Fruit fly (Drosophila melanogaster) whole organism, embryonic: ENCODE results near the gene CG12998.

ENCODE experiments used
- Aef1 ChIP-seq: fragments of 200-800 bp; sonication (Bioruptor generic); IDR thresholded peaks from 3 replicates; pipeline ENCODE4 v1.3.6; 2022; ENCODE audit warnings: missing biosample characterization, missing genetic modification characterization
- Blimp-1 ChIP-seq: fragments of 200-800 bp; sonication (Bioruptor generic); optimal IDR thresholded peaks from 3 replicates; lab custom pipeline; 2018; ENCODE audit warnings: missing biosample characterization, missing genetic modification characterization, mild to moderate bottlenecking, moderate library complexity, missing genetic modification reagents
- CG10267 ChIP-seq: fragments of 200-800 bp; sonication (Bioruptor generic); optimal IDR thresholded peaks from 2 replicates; lab custom pipeline; 2018; ENCODE audit warnings: missing biosample characterization, mild to moderate bottlenecking, missing genetic modification characterization, moderate library complexity
- CG11093 ChIP-seq: fragments of 200-800 bp; sonication (Bioruptor generic); IDR thresholded peaks from 3 replicates; pipeline ENCODE4 v1.3.6; 2022; ENCODE audit warnings: missing biosample characterization, missing genetic modification characterization
- CG12071 ChIP-seq: fragments of 200-800 bp; sonication (Bioruptor generic); optimal IDR thresholded peaks from 3 replicates; lab custom pipeline; 2018; ENCODE audit warnings: missing biosample characterization, mild to moderate bottlenecking, missing genetic modification characterization
- CG13296 ChIP-seq: fragments of 200-800 bp; sonication (Bioruptor generic); optimal IDR thresholded peaks from 3 replicates; lab custom pipeline; 2018; ENCODE audit warnings: missing biosample characterization, mild to moderate bottlenecking, missing genetic modification characterization
- CG14441 ChIP-seq: fragments of 200-800 bp; sonication (Bioruptor generic); IDR thresholded peaks from 2 replicates; pipeline ENCODE4 v1.3.6; 2022; ENCODE audit warnings: missing biosample characterization, missing genetic modification characterization
- CG14710 ChIP-seq: fragments of 200-800 bp; sonication (Bioruptor generic); optimal IDR thresholded peaks from 3 replicates; lab custom pipeline; 2019; ENCODE audit warnings: missing biosample characterization, mild to moderate bottlenecking, missing genetic modification characterization, moderate library complexity
- CG16813 ChIP-seq: fragments of 200-800 bp; sonication (Bioruptor generic); IDR thresholded peaks from 3 replicates; pipeline ENCODE4 v1.3.6; 2022; ENCODE audit warnings: missing biosample characterization, missing genetic modification characterization; ENCODE audit not compliant: partially characterized antibody
- CG17568 ChIP-seq: fragments of 200-800 bp; sonication (Bioruptor generic); optimal IDR thresholded peaks from 2 replicates; lab custom pipeline; 2018; ENCODE audit warnings: missing biosample characterization, mild to moderate bottlenecking, missing genetic modification characterization, moderate library complexity
- CG18476 ChIP-seq: fragments of 200-800 bp; sonication (Bioruptor generic); optimal IDR thresholded peaks from 2 replicates; lab custom pipeline; 2016; ENCODE audit warnings: missing biosample characterization, mild to moderate bottlenecking, missing genetic modification characterization
- CG30020 ChIP-seq: fragments of 200-800 bp; optimal IDR thresholded peaks from 2 replicates; lab custom pipeline; 2019; ENCODE audit warnings: missing biosample characterization, mild to moderate bottlenecking, missing genetic modification characterization, moderate library complexity
- CG3995 ChIP-seq: fragments of 200-800 bp; sonication (Bioruptor generic); optimal IDR thresholded peaks from 3 replicates; lab custom pipeline; 2016; ENCODE audit warnings: missing biosample characterization, missing genetic modification characterization
- CG4617 ChIP-seq: fragments of 200-800 bp; sonication (Bioruptor generic); optimal IDR thresholded peaks from 3 replicates; lab custom pipeline; 2016; ENCODE audit warnings: missing biosample characterization, missing genetic modification characterization, borderline replicate concordance
- CG7372 ChIP-seq: fragments of 200-800 bp; sonication (Bioruptor generic); IDR thresholded peaks from 2 replicates; pipeline ENCODE4 v1.3.6; 2022; ENCODE audit warnings: missing biosample characterization, missing genetic modification characterization
- CG8089 ChIP-seq: fragments of 200-800 bp; sonication (Bioruptor generic); optimal IDR thresholded peaks from 3 replicates; lab custom pipeline; 2016; ENCODE audit warnings: missing biosample characterization, missing genetic modification characterization
- CG9797 ChIP-seq: fragments of 200-800 bp; sonication (Bioruptor generic); optimal IDR thresholded peaks from 3 replicates; lab custom pipeline; 2018; ENCODE audit warnings: missing biosample characterization, mild to moderate bottlenecking, missing genetic modification characterization
- CG9876 ChIP-seq: fragments of 200-800 bp; sonication (Bioruptor generic); optimal IDR thresholded peaks from 2 replicates; lab custom pipeline; 2016; ENCODE audit warnings: missing biosample characterization, missing genetic modification characterization
- Dbx ChIP-seq: fragments of 200-800 bp; sonication (Bioruptor generic); IDR thresholded peaks from 3 replicates; pipeline ENCODE4 v1.3.6; 2022; ENCODE audit warnings: missing biosample characterization, missing genetic modification characterization
- Dek ChIP-seq: fragments of 200-800 bp; sonication (Bioruptor generic); optimal IDR thresholded peaks from 3 replicates; lab custom pipeline; 2019; ENCODE audit warnings: missing biosample characterization, mild to moderate bottlenecking, missing genetic modification characterization, moderate library complexity
- Doc3 ChIP-seq: fragments of 200-800 bp; sonication (Bioruptor generic); IDR thresholded peaks from 3 replicates; pipeline ENCODE4 v1.3.6; 2022; ENCODE audit warnings: missing biosample characterization, missing genetic modification characterization; ENCODE audit not compliant: partially characterized antibody
- Fer1 ChIP-seq: fragments of 200-800 bp; sonication (Bioruptor generic); optimal IDR thresholded peaks from 2 replicates; lab custom pipeline; 2017; ENCODE audit warnings: missing biosample characterization, mild to moderate bottlenecking, missing genetic modification characterization
- HLH3B ChIP-seq: fragments of 200-800 bp; sonication (Bioruptor generic); IDR thresholded peaks from 2 replicates; pipeline ENCODE4 v1.3.6; 2022; ENCODE audit warnings: missing biosample characterization, missing genetic modification characterization
- HLHmδ ChIP-seq: fragments of 200-800 bp; sonication (Bioruptor generic); optimal IDR thresholded peaks from 2 replicates; lab custom pipeline; 2018; ENCODE audit warnings: missing biosample characterization, mild to moderate bottlenecking, missing genetic modification characterization, moderate library complexity
- HmgD ChIP-seq: fragments of 200-800 bp; sonication (Bioruptor generic); optimal IDR thresholded peaks from 3 replicates; lab custom pipeline; 2016; ENCODE audit warnings: missing biosample characterization, missing genetic modification characterization
- Hr51 ChIP-seq, 2 experiments: fragments of 200-800 bp; sonication (Bioruptor generic); optimal IDR thresholded peaks; 2 replicates in 1 of 2; 3 replicates in 1 of 2; lab custom pipeline; 2016 to 2018; ENCODE audit warnings: missing biosample characterization in 2 of 2, missing genetic modification characterization in 2 of 2, mild to moderate bottlenecking in 1 of 2, moderate library complexity in 1 of 2
- Jarid2 ChIP-seq: fragments of 200-800 bp; sonication (Bioruptor generic); optimal IDR thresholded peaks from 3 replicates; lab custom pipeline; 2017; ENCODE audit warnings: mild to moderate bottlenecking, missing biosample characterization, missing genetic modification reagents, missing genetic modification characterization
- Mes4 ChIP-seq: fragments of 200-800 bp; sonication (Bioruptor generic); optimal IDR thresholded peaks from 2 replicates; lab custom pipeline; 2016; ENCODE audit warnings: missing biosample characterization, missing genetic modification characterization
- Tbp ChIP-seq: fragments of >200 bp; optimal IDR thresholded peaks from 2 replicates; lab custom pipeline; 2018; ENCODE audit warnings: missing biosample characterization, missing genetic modification characterization
- ase ChIP-seq: fragments of 200-800 bp; sonication (Bioruptor generic); IDR thresholded peaks from 3 replicates; pipeline ENCODE4 v1.3.6; 2022; ENCODE audit warnings: missing biosample characterization, missing genetic modification characterization
- bcd ChIP-seq: fragments of 200-800 bp; sonication (Bioruptor generic); optimal IDR thresholded peaks from 2 replicates; lab custom pipeline; 2017; ENCODE audit warnings: missing biosample characterization, mild to moderate bottlenecking, missing genetic modification characterization
- croc ChIP-seq: fragments of 200-800 bp; sonication (Bioruptor generic); conservative IDR thresholded peaks from 3 replicates; pipeline ENCODE4 v1.3.6; 2022; ENCODE audit warnings: missing biosample characterization, missing genetic modification characterization
- dpn ChIP-seq, 2 experiments: fragments of 200-800 bp; sonication (Bioruptor generic); optimal IDR thresholded peaks; 3 replicates each; lab custom pipeline; 2016; ENCODE audit warnings: missing biosample characterization in 2 of 2, missing genetic modification characterization in 2 of 2
- fd64A ChIP-seq: fragments of 200-800 bp; sonication (Bioruptor generic); optimal IDR thresholded peaks from 3 replicates; lab custom pipeline; 2018; ENCODE audit warnings: missing biosample characterization, mild to moderate bottlenecking, missing genetic modification characterization
- gcm2 ChIP-seq: fragments of 200-800 bp; sonication (Bioruptor generic); optimal IDR thresholded peaks from 2 replicates; lab custom pipeline; 2016; ENCODE audit warnings: missing biosample characterization, missing genetic modification characterization
- hth ChIP-seq: fragments of >200 bp; optimal IDR thresholded peaks from 2 replicates; lab custom pipeline; 2017; ENCODE audit warnings: inconsistent platforms
- knrl ChIP-seq: fragments of 200-800 bp; sonication (Bioruptor generic); IDR thresholded peaks from 3 replicates; pipeline ENCODE4 v1.3.6; 2022; ENCODE audit warnings: missing biosample characterization, missing genetic modification characterization; ENCODE audit not compliant: partially characterized antibody
- mirr ChIP-seq: fragments of 200-800 bp; sonication (Bioruptor generic); optimal IDR thresholded peaks from 3 replicates; lab custom pipeline; 2018; ENCODE audit warnings: missing biosample characterization, mild to moderate bottlenecking, missing genetic modification characterization
- nmo ChIP-seq: fragments of 200-800 bp; sonication (Bioruptor generic); optimal IDR thresholded peaks from 2 replicates; lab custom pipeline; 2018; ENCODE audit warnings: missing biosample characterization, mild to moderate bottlenecking, missing genetic modification characterization, moderate library complexity
- pb ChIP-seq: fragments of 200-800 bp; sonication (Bioruptor generic); optimal IDR thresholded peaks from 3 replicates; lab custom pipeline; 2016; ENCODE audit warnings: missing biosample characterization, missing genetic modification characterization
- pfk ChIP-seq: fragments of 200-800 bp; sonication (Bioruptor generic); optimal IDR thresholded peaks from 2 replicates; lab custom pipeline; 2018; ENCODE audit warnings: missing biosample characterization, mild to moderate bottlenecking, missing genetic modification characterization, moderate library complexity
- phol ChIP-seq: fragments of 200-800 bp; sonication (Bioruptor generic); optimal IDR thresholded peaks from 3 replicates; lab custom pipeline; 2018; ENCODE audit warnings: missing biosample characterization, mild to moderate bottlenecking, missing genetic modification characterization, moderate library complexity
- pnt ChIP-seq: fragments of 200-800 bp; sonication (Bioruptor generic); optimal IDR thresholded peaks from 3 replicates; lab custom pipeline; 2016; ENCODE audit warnings: missing biosample characterization, missing genetic modification characterization
- prd ChIP-seq, 3 experiments: fragments of >200 bp in 2 of 3; fragments of 200-800 bp in 1 of 3; sonication (Bioruptor generic) in 1 of 3; optimal IDR thresholded peaks in 2 of 3; IDR thresholded peaks in 1 of 3; 2 replicates in 2 of 3; 3 replicates in 1 of 3; pipeline versions ENCODE4 v1.3.6 to Lab custom; 2017 to 2022; ENCODE audit warnings: missing biosample characterization in 1 of 3, missing genetic modification characterization in 1 of 3
- sens ChIP-seq: fragments of 200-800 bp; sonication (Bioruptor generic); peaks from one replicate; lab custom pipeline; 2016; ENCODE audit warnings: missing biosample characterization, missing genetic modification characterization
- slou ChIP-seq: fragments of 200-800 bp; sonication (Bioruptor generic); optimal IDR thresholded peaks from 3 replicates; lab custom pipeline; 2016; ENCODE audit warnings: missing biosample characterization, missing genetic modification characterization
- so ChIP-seq: fragments of 200-800 bp; sonication (Bioruptor generic); IDR thresholded peaks from 3 replicates; pipeline ENCODE4 v1.3.6; 2022; ENCODE audit warnings: missing biosample characterization, missing genetic modification characterization
- sob ChIP-seq: fragments of 200-800 bp; sonication (Bioruptor generic); IDR thresholded peaks from 2 replicates; pipeline ENCODE4 v1.3.6; 2022; ENCODE audit warnings: missing biosample characterization, missing genetic modification characterization
- tgo ChIP-seq: fragments of 200-800 bp; sonication (Bioruptor generic); IDR thresholded peaks from 3 replicates; pipeline ENCODE4 v1.3.6; 2022; ENCODE audit warnings: missing biosample characterization, missing genetic modification characterization
- yki ChIP-seq: fragments of >200 bp; optimal IDR thresholded peaks from 3 replicates; lab custom pipeline; 2018
- z ChIP-seq: fragments of 200-800 bp; sonication (Bioruptor generic); IDR thresholded peaks from 3 replicates; pipeline ENCODE4 v1.3.6; 2022; ENCODE audit warnings: missing biosample characterization, missing genetic modification characterization

CG12998 gene

DNA sequence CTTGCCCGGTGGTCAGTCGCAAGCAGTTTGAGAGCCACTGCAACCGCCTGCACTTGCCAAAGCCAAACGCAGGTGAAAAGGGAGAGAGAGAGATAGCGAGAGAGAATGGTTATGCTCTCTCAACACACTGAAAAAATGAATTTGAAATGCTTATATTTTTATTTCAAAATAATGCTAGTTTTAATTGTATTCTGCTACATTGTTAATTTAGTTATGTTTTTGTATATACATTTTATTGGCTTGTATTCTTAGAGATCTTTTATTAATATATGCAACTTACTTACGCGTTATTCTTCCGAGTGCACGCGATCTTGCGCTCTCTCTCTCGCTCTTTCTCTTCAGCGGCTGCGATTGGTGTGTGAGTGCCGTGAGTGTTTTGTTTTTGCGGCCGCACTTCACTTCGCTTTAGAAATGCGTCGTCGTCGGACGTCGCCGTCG is 40.0 kb upstream of the CG12998 start (continued):
- TF ChIP-seq CG30020 (tag; lab: Kevin White, UChicago) (peak; percentile 86), CG10267 (tag; lab: Kevin White, UChicago) (peak; percentile 96), HmgD (GFP tag; lab: Kevin White, UChicago) (no peak), Dek (tag; lab: Kevin White, UChicago) (no peak), CG14710 (tag; lab: Kevin White, UChicago) (peak; percentile 98), Doc3 (GFP tag; lab: Robert Waterston, UW) (0 out of 3 replicates have a peak, but pooled peaks have one; percentile 17), pb (GFP tag; lab: Kevin White, UChicago) (peak; percentile 94), CG9876 (GFP tag; lab: Kevin White, UChicago) (no peak), hth (no peak), HLH3B (peak; percentile 99), CG18476 (GFP tag; lab: Kevin White, UChicago) (peak; percentile 97), Fer1 (GFP tag; lab: Kevin White, UChicago) (peak; percentile 98), CG17568 (GFP tag; lab: Kevin White, UChicago) (no peak), yki (lab: Kevin White, UChicago) (peak; percentile 89), CG13296 (GFP tag; lab: Kevin White, UChicago) (peak; percentile 97), slou (GFP tag; lab: Kevin White, UChicago) (peak; percentile 97), z (GFP tag; lab: Robert Waterston, UW) (peak; percentile 82; the same call in 2 of the 3 replicates), CG3995 (peak; percentile 75), tgo (GFP tag; lab: Robert Waterston, UW) (peak; percentile 99), phol (tag; lab: Kevin White, UChicago) (peak; percentile 97), prd (optimal IDR thresholded peaks at IDR 0.05; lab: Kevin White, UChicago) (no peak), prd (GFP tag; IDR thresholded peaks at IDR 0.05; lab: Robert Waterston, UW) (peak; percentile 99), CG4617 (GFP tag; lab: Kevin White, UChicago) (peak; percentile 79), CG11093 (GFP tag; lab: Robert Waterston, UW) (peak; percentile 98), croc (GFP tag; lab: Robert Waterston, UW) (peak; percentile 99), pnt (GFP tag; lab: Kevin White, UChicago) (peak; percentile 90), Tbp (no peak), fd64A (GFP tag; lab: Kevin White, UChicago) (peak; percentile 94), sob (peak; percentile 99), knrl (GFP tag; lab: Robert Waterston, UW) (no peak), Mes4 (GFP tag; lab: Kevin White, UChicago) (no peak), HLHmδ (GFP tag; lab: Kevin White, UChicago) (no peak), dpn (GFP tag; optimal IDR thresholded peaks at IDR 0.05; lab: Kevin White, UChicago) (peak in 1 of 2 experiments; percentile 94), sens (GFP tag; lab: Kevin White, UChicago) (peak; percentile 99), Jarid2 (peak; percentile 84), CG9797 (GFP tag; lab: Kevin White, UChicago) (peak; percentile 52), Blimp-1 (GFP tag; lab: Kevin White, UChicago) (peak; percentile 97), CG14441 (peak; percentile 99), CG16813 (GFP tag; lab: Robert Waterston, UW) (no peak), mirr (GFP tag; lab: Kevin White, UChicago) (peak; percentile 62), Aef1 (GFP tag; lab: Robert Waterston, UW) (peak; percentile 97), ase (GFP tag; lab: Robert Waterston, UW) (peak; percentile 98), pfk (GFP tag; lab: Kevin White, UChicago) (peak; percentile 35), CG8089 (GFP tag; lab: Kevin White, UChicago) (peak; percentile 90), Hr51 (GFP tag; optimal IDR thresholded peaks at IDR 0.05; lab: Kevin White, UChicago) (no peak), gcm2 (GFP tag; lab: Kevin White, UChicago) (no peak), nmo (GFP tag; lab: Kevin White, UChicago) (peak; percentile 99), Dbx (GFP tag; lab: Robert Waterston, UW) (peak; percentile 98), CG7372 (GFP tag; lab: Robert Waterston, UW) (peak; percentile 98), CG12071 (GFP tag; lab: Kevin White, UChicago) (peak; percentile 93), bcd (GFP tag; lab: Kevin White, UChicago) (peak; percentile 98), so (GFP tag; lab: Robert Waterston, UW) (peak; percentile 97)
